Worm (Caenorhabditis elegans): ENCODE measurements around the gene nhr-227.

DNA sequence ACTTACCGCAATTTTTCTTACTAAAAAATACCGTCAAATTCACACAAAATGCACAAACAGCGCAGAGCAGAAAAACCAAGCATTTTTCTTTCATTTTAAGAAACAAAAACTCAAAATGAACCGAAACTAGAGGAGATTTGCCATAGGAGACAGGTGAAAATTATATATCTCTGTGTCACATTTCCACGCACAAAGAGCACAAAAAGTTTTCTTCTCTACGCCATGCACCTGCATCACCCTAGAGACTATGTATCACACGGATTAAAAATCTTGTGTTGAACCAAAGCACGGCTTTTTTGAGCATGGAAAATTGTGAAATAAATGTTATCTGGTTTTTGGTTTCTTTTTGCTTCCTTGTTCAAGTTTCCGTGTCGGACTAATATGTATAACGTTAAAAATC lies 18.5 kb downstream of the nhr-227 start, which contains the start of gene irld-15:
- no peak for TF ChIP-seq flt-1 (GFP tag; IDR thresholded peaks at IDR 0.05)
- TF ChIP-seq T22C8.4 (GFP tag; IDR thresholded peaks at IDR 0.05) = no peak
- TF ChIP-seq ztf-29 (GFP tag; IDR thresholded peaks at IDR 0.05) = no peak
- no peak for TF ChIP-seq ztf-23 (GFP tag; IDR thresholded peaks at IDR 0.05)
- TF ChIP-seq klf-2 (GFP tag; conservative IDR thresholded peaks at IDR 0.05) = no peak

Data from whole organism, midembryonic.